Worm (Caenorhabditis elegans) whole organism, midembryonic: Measurements from ENCODE around the gene ubc-8.

Experiments used
- cog-1 ChIP-seq: sonication (generic microtip); optimal IDR thresholded peaks from 2 replicates; lab custom pipeline; 2016; ENCODE audit warnings: missing genetic modification characterization, missing compliant biosample characterization
- flt-1 ChIP-seq: fragments of 200-800 bp; sonication (Bioruptor generic); IDR thresholded peaks from 2 replicates; pipeline ENCODE4 v1.3.6; 2022; ENCODE audit warnings: missing genetic modification characterization, missing compliant biosample characterization
- ref-1 ChIP-seq: fragments of 200-800 bp; sonication (Bioruptor generic); conservative IDR thresholded peaks from 2 replicates; pipeline ENCODE4 v1.3.6; 2022; ENCODE audit warnings: missing genetic modification reagents, missing genetic modification characterization, missing compliant biosample characterization
- ztf-29 ChIP-seq: fragments of 200-800 bp; sonication (Bioruptor generic); IDR thresholded peaks from 2 replicates; pipeline ENCODE4 v1.3.6; 2022; ENCODE audit warnings: missing genetic modification reagents, missing genetic modification characterization, missing compliant biosample characterization

DNA sequence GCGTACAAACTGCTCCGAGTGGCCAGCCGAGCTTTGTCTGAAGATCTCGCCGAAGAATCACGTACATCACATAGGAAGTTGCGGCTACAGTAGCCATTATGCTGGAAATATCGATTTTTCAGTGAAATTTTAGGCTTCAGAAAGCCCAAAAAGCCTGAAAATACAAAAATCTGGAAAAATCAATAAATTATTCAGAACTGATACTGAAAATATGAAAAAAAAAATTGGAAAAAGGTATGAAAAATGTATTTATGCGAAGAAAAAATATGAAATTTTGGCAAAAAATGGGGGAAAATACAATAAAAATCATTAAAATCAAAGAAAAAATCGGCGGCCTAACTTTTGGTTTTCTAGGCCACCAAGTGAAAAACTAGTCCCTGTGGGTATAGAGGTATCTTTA, 5.9 kb upstream of the ubc-8 start, which contains the start of gene Y94H6A.12:
- TF ChIP-seq ref-1 (GFP tag; lab: Robert Waterston, UW) (no peak), ztf-29 (GFP tag; lab: Robert Waterston, UW) (no peak), flt-1 (no peak), cog-1 (no peak)
